Fruit fly (Drosophila melanogaster) whole organism, adult: Measurements from ENCODE around the gene wol.

ENCODE experiments used
- CG11617 ChIP-seq: fragments of 200-800 bp; sonication (Bioruptor generic); optimal IDR thresholded peaks from 2 replicates; lab custom pipeline; 2017; ENCODE audit warnings: mild to moderate bottlenecking, missing biosample characterization, missing genetic modification reagents, missing genetic modification characterization
- CG12768 ChIP-seq: fragments of 200-800 bp; sonication (Bioruptor generic); optimal IDR thresholded peaks from 2 replicates; lab custom pipeline; 2017; ENCODE audit warnings: missing biosample characterization, missing genetic modification characterization, mild to moderate bottlenecking, moderate library complexity, missing genetic modification reagents
- CG14711 ChIP-seq: fragments of 200-800 bp; sonication (Bioruptor generic); optimal IDR thresholded peaks from 2 replicates; lab custom pipeline; 2018; ENCODE audit warnings: missing biosample characterization, mild to moderate bottlenecking, missing genetic modification characterization, moderate library complexity
- CG1620 ChIP-seq: fragments of 200-800 bp; sonication (Bioruptor generic); optimal IDR thresholded peaks from 2 replicates; lab custom pipeline; 2016; ENCODE audit warnings: missing biosample characterization, missing genetic modification characterization
- CG33017 ChIP-seq: fragments of 200-800 bp; sonication (Bioruptor generic); optimal IDR thresholded peaks from 2 replicates; lab custom pipeline; 2018; ENCODE audit warnings: missing biosample characterization, mild to moderate bottlenecking, missing genetic modification characterization, moderate library complexity
- CG5204 ChIP-seq: fragments of 200-800 bp; sonication (Bioruptor generic); optimal IDR thresholded peaks from 2 replicates; lab custom pipeline; 2016; ENCODE audit warnings: missing biosample characterization, missing genetic modification characterization
- CG7045 ChIP-seq: fragments of 200-800 bp; sonication (Bioruptor generic); optimal IDR thresholded peaks from 2 replicates; lab custom pipeline; 2017; ENCODE audit warnings: missing biosample characterization, mild to moderate bottlenecking, missing genetic modification characterization
- CG7101 ChIP-seq: fragments of 200-800 bp; sonication (Bioruptor generic); optimal IDR thresholded peaks from 2 replicates; lab custom pipeline; 2018; ENCODE audit warnings: missing biosample characterization, mild to moderate bottlenecking, missing genetic modification characterization, moderate library complexity
- Clk ChIP-seq: fragments of 200-800 bp; sonication (Bioruptor generic); optimal IDR thresholded peaks from 2 replicates; lab custom pipeline; 2017; ENCODE audit warnings: missing biosample characterization, missing genetic modification characterization
- Crg-1 ChIP-seq: fragments of 200-800 bp; sonication (Bioruptor generic); optimal IDR thresholded peaks from 2 replicates; lab custom pipeline; 2016; ENCODE audit warnings: missing biosample characterization, missing genetic modification characterization
- Hr96 ChIP-seq: fragments of 200-800 bp; sonication (Bioruptor generic); optimal IDR thresholded peaks from 2 replicates; lab custom pipeline; 2016; ENCODE audit warnings: missing biosample characterization, missing genetic modification characterization
- Mnt ChIP-seq: fragments of 200-800 bp; sonication (Bioruptor generic); optimal IDR thresholded peaks from 2 replicates; lab custom pipeline; 2016; ENCODE audit warnings: missing biosample characterization, mild to moderate bottlenecking, missing genetic modification characterization
- bab1 ChIP-seq: fragments of 200-800 bp; sonication (Bioruptor generic); optimal IDR thresholded peaks from 3 replicates; lab custom pipeline; 2019; ENCODE audit warnings: missing biosample characterization, mild to moderate bottlenecking, missing genetic modification characterization, moderate library complexity
- cic ChIP-seq: fragments of 200-800 bp; sonication (Bioruptor generic); optimal IDR thresholded peaks from 2 replicates; lab custom pipeline; 2017; ENCODE audit warnings: missing biosample characterization, mild to moderate bottlenecking, missing genetic modification characterization, moderate library complexity
- cnc ChIP-seq, 2 experiments: fragments of >200 bp; optimal IDR thresholded peaks; 2 replicates each; lab custom pipeline; 2017
- kay ChIP-seq: fragments of 200-800 bp; sonication (Bioruptor generic); peaks from one replicate; lab custom pipeline; 2016; ENCODE audit warnings: missing biosample characterization, missing genetic modification characterization, borderline replicate concordance
- ovo ChIP-seq: fragments of 200-800 bp; sonication (Bioruptor generic); optimal IDR thresholded peaks from 2 replicates; lab custom pipeline; 2016; ENCODE audit warnings: missing biosample characterization, missing genetic modification characterization
- pad ChIP-seq: fragments of 200-800 bp; sonication (Bioruptor generic); optimal IDR thresholded peaks from 3 replicates; lab custom pipeline; 2017; ENCODE audit warnings: missing biosample characterization, missing genetic modification characterization, mild to moderate bottlenecking, moderate library complexity, missing genetic modification reagents
- tj ChIP-seq: fragments of 200-800 bp; sonication (Bioruptor generic); optimal IDR thresholded peaks from 3 replicates; lab custom pipeline; 2017; ENCODE audit warnings: missing biosample characterization, mild to moderate bottlenecking, missing genetic modification characterization, moderate library complexity
- toe ChIP-seq: fragments of 200-800 bp; sonication (Bioruptor generic); optimal IDR thresholded peaks from 2 replicates; lab custom pipeline; 2016; ENCODE audit warnings: missing biosample characterization, missing genetic modification characterization

wol gene

DNA sequence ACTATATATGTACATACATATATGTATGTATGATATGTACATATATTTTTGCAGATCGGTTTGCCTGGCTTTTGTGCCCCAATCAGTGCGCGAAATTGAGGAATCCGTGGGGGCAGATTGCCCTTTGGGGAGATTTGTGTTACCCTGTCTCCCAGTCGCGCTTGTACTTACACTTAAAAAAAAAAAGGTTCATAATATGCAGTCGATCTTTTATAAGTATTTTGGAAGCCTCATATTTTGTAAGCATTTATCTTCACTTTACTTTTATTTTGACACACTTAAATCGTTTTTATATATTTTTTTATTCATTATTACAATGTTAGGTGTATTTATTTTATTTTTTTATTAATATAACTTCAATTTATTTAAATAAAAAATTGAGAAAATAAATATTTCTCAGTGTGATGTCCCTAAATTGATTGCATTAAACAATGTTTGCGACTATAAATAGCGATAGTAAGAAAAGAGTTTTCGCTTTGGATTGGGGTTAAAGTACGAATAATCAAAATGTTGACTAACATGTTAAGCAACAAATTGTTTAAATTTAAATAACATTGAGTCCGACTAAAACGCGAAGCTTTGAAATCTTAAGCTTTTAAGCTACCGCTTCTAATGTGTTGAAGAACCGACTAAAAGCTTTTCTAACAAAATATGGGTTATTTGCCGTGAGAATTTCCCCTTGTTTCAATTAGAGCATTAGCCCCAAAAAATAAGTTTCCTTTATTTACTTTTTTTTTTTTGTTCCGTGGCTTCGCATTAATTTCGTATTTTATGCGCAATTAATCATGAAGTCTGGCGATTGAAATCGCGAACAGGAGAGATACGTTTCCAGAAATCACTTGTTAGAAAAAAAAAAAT lies 23.9 kb upstream of the wol start:
- TF ChIP-seq bab1 (GFP tag; lab: Kevin White, UChicago): no peak
- peak; percentile 68 for TF ChIP-seq CG33017 (tag; lab: Kevin White, UChicago)
- peak; percentile 17 for TF ChIP-seq CG7101 (tag; lab: Kevin White, UChicago)
- no peak for TF ChIP-seq cnc (optimal IDR thresholded peaks at IDR 0.05; lab: Kevin White, UChicago)
- TF ChIP-seq CG12768: peak; percentile 59
- TF ChIP-seq pad (GFP tag; lab: Kevin White, UChicago): no peak
- peak; percentile 42 for TF ChIP-seq CG11617
- no peak for TF ChIP-seq toe (GFP tag; lab: Kevin White, UChicago)

dm6 chr2L:8325150-8325549 lies 22.4 kb upstream of the wol start, which contains the start of gene CG7781:
CG7781 (minus strand) TSS chr2L:8325409.
- TF ChIP-seq ovo (no peak), CG7045 (GFP tag; lab: Kevin White, UChicago) (no peak), cic (GFP tag; lab: Kevin White, UChicago) (peak; percentile 34), CG7101 (tag; lab: Kevin White, UChicago) (no peak), CG14711 (tag; lab: Kevin White, UChicago) (no peak), CG1620 (GFP tag; lab: Kevin White, UChicago) (no peak), toe (GFP tag; lab: Kevin White, UChicago) (no peak), pad (GFP tag; lab: Kevin White, UChicago) (no peak), Mnt (no peak), CG12768 (peak; percentile 59), CG5204 (no peak), CG11617 (no peak), bab1 (GFP tag; lab: Kevin White, UChicago) (no peak)

DNA sequence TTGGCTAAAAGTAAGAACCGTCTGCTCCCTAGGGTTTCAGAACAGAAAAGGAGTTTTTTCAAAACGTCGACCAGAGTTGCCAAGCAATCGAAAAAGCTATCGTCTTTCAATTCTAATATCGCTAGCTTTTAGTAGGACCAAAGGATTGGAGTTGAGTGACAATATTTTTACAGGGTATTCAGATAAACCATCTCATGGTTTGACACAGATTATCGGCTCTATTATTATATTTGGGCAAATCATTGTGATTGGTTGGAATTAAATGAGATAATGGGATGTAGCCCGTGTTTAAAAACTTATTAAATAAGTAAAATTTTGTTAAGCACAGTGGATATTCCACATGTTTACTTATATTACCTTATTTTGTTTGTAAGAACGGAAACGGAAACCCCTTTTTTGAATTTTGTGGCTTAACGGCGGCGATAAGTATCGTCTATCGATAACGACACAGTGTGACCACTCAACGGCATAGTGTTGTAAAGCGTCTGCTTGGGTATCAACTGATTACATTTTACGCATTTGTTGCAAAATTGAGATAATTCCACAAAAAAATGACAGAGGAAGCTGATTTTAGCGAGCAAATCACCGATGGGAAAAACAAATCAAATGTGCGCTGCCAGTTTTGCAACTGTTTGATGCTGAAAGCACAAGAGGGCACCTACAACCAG lies 17.2 kb upstream of the wol start, which contains the start of the genes mtsh and strat:
Gene mtsh, minus strand, starts transcription at position 51 of the 668 bp plus-strand sequence.
Gene strat, plus strand, starts transcription at position 471 of the 668 bp plus-strand sequence.
- TF ChIP-seq Crg-1 (GFP tag; lab: Kevin White, UChicago) (peak; percentile 77), Mnt (peak; percentile 60), Hr96 (GFP tag; lab: Kevin White, UChicago) (no peak), cnc (optimal IDR thresholded peaks at IDR 0.05; lab: Kevin White, UChicago) (no peak), CG7101 (tag; lab: Kevin White, UChicago) (peak; percentile 66), CG5204 (no peak), CG11617 (peak; percentile 68), CG1620 (GFP tag; lab: Kevin White, UChicago) (peak; percentile 50), CG7045 (GFP tag; lab: Kevin White, UChicago) (peak; percentile 65), ovo (peak; percentile 47), cic (GFP tag; lab: Kevin White, UChicago) (peak; percentile 53), pad (GFP tag; lab: Kevin White, UChicago) (peak; percentile 60), Clk (GFP tag; lab: Kevin White, UChicago) (no peak), CG14711 (tag; lab: Kevin White, UChicago) (peak; percentile 63), bab1 (GFP tag; lab: Kevin White, UChicago) (peak; percentile 80), toe (GFP tag; lab: Kevin White, UChicago) (no peak), CG12768 (peak; percentile 61), tj (peak; percentile 58), kay (GFP tag; lab: Kevin White, UChicago) (no peak), CG33017 (tag; lab: Kevin White, UChicago) (peak; percentile 32)

DNA sequence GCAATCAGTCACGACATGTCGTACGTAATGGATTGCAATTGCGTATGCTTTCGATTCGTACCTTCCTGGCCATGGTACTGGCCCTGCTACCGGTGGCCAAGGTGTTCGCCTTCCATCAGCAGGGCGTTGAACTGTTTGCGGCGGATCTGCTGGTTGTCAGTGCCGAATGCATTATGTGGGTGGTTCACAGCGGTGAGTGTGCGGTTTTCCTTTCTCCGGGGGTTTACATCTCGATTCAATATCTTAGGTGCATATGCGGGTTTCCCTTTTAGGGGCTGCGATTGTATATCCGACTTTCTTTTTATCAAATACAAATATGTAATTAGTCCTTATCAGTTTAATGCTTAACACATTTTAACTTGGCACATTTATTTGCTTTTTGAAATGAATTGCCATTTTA lies 9.0 kb upstream of the wol start:
- TF ChIP-seq CG1620 (GFP tag; lab: Kevin White, UChicago): no peak
- no peak for TF ChIP-seq cnc (optimal IDR thresholded peaks at IDR 0.05; lab: Kevin White, UChicago)
- no peak for TF ChIP-seq ovo
- no peak for TF ChIP-seq CG14711 (tag; lab: Kevin White, UChicago)
- TF ChIP-seq Mnt: no peak

- peak; percentile 75 for TF ChIP-seq cic (GFP tag; lab: Kevin White, UChicago)
- peak; percentile 78 for TF ChIP-seq Crg-1 (GFP tag; lab: Kevin White, UChicago)
- TF ChIP-seq bab1 (GFP tag; lab: Kevin White, UChicago): peak; percentile 91
- TF ChIP-seq CG7101 (tag; lab: Kevin White, UChicago): peak; percentile 92
- peak; percentile 52 for TF ChIP-seq ovo
- no peak for TF ChIP-seq kay (GFP tag; lab: Kevin White, UChicago)
- TF ChIP-seq CG12768: peak; percentile 86
- peak; percentile 83 for TF ChIP-seq CG7045 (GFP tag; lab: Kevin White, UChicago)
- no peak for TF ChIP-seq CG5204
- TF ChIP-seq tj: peak; percentile 71
- no peak for TF ChIP-seq Hr96 (GFP tag; lab: Kevin White, UChicago)
- peak; percentile 80 for TF ChIP-seq CG1620 (GFP tag; lab: Kevin White, UChicago)
- TF ChIP-seq pad (GFP tag; lab: Kevin White, UChicago): peak; percentile 43
- peak; percentile 92 for TF ChIP-seq CG33017 (tag; lab: Kevin White, UChicago)
- TF ChIP-seq toe (GFP tag; lab: Kevin White, UChicago): no peak
- TF ChIP-seq CG14711 (tag; lab: Kevin White, UChicago): peak; percentile 98
- TF ChIP-seq CG11617: peak; percentile 93
- TF ChIP-seq Mnt: peak; percentile 78
- no peak for TF ChIP-seq cnc (optimal IDR thresholded peaks at IDR 0.05; lab: Kevin White, UChicago)
- TF ChIP-seq Clk (GFP tag; lab: Kevin White, UChicago): peak; percentile 48
These were observed 8.3 kb upstream of the wol start, which contains the start of the genes CG7810 and CG7806 for dm6 chr2L:8311091-8311490. CG7810 (minus strand) TSS chr2L:8311195. CG7806 (plus strand) TSS chr2L:8311399.
